Fruit fly (Drosophila melanogaster) whole organism, embryonic: ENCODE measurements around the gene MCTS1.
A peak's percentile ranks its signal among the peaks of the same experiment; 100 is the strongest.

ENCODE experiments used
- ATbp ChIP-seq: fragments of 200-800 bp; sonication (Bioruptor generic); optimal IDR thresholded peaks from 2 replicates; lab custom pipeline; 2017; ENCODE audit warnings: missing biosample characterization, mild to moderate bottlenecking, missing genetic modification characterization, missing genetic modification reagents
- B-H2 ChIP-seq: fragments of 200-800 bp; sonication (Bioruptor generic); optimal IDR thresholded peaks from 2 replicates; lab custom pipeline; 2018; ENCODE audit warnings: missing biosample characterization, mild to moderate bottlenecking, missing genetic modification characterization
- CG10979 ChIP-seq: fragments of 200-800 bp; sonication (Bioruptor generic); optimal IDR thresholded peaks from 2 replicates; lab custom pipeline; 2018; ENCODE audit warnings: missing biosample characterization, mild to moderate bottlenecking, missing genetic modification characterization, moderate library complexity
- CG11560 ChIP-seq: fragments of 200-800 bp; sonication (Bioruptor generic); IDR thresholded peaks from 3 replicates; pipeline ENCODE4 v1.3.6; 2022; ENCODE audit warnings: missing biosample characterization, missing genetic modification characterization
- CG11696 ChIP-seq: fragments of 200-800 bp; sonication (Bioruptor generic); IDR thresholded peaks from 2 replicates; pipeline ENCODE4 v1.3.6; 2022; ENCODE audit warnings: missing biosample characterization, missing genetic modification characterization
- CG11723 ChIP-seq: fragments of 200-800 bp; sonication (Bioruptor generic); optimal IDR thresholded peaks from 2 replicates; lab custom pipeline; 2017; ENCODE audit warnings: missing biosample characterization, mild to moderate bottlenecking, missing genetic modification characterization
- CG12104 ChIP-seq: fragments of 200-800 bp; sonication (Bioruptor generic); optimal IDR thresholded peaks from 3 replicates; lab custom pipeline; 2016; ENCODE audit warnings: missing biosample characterization, missing genetic modification characterization
- CG13287 ChIP-seq: fragments of 200-800 bp; sonication (Bioruptor generic); IDR thresholded peaks from 2 replicates; pipeline ENCODE4 v1.3.6; 2022; ENCODE audit warnings: missing biosample characterization, missing genetic modification characterization; ENCODE audit not compliant: partially characterized antibody
- CG18011 ChIP-seq: fragments of 200-800 bp; sonication (Bioruptor generic); optimal IDR thresholded peaks from 2 replicates; lab custom pipeline; 2017; ENCODE audit warnings: missing biosample characterization, missing genetic modification characterization, mild to moderate bottlenecking, moderate library complexity, missing genotype
- CG2202 ChIP-seq: fragments of 200-800 bp; sonication (Bioruptor generic); optimal IDR thresholded peaks from 2 replicates; lab custom pipeline; 2018; ENCODE audit warnings: missing biosample characterization, mild to moderate bottlenecking, missing genetic modification characterization
- CG3065 ChIP-seq: fragments of 200-800 bp; sonication (Bioruptor generic); optimal IDR thresholded peaks from 2 replicates; lab custom pipeline; 2016; ENCODE audit warnings: missing biosample characterization, missing genetic modification characterization
- CG31388 ChIP-seq: fragments of 200-800 bp; sonication (Bioruptor generic); optimal IDR thresholded peaks from 2 replicates; lab custom pipeline; 2016; ENCODE audit warnings: missing biosample characterization, missing genetic modification characterization
- CG34224 ChIP-seq: fragments of 200-800 bp; sonication (Bioruptor generic); IDR thresholded peaks from 3 replicates; pipeline ENCODE4 v1.3.6; 2022; ENCODE audit warnings: missing biosample characterization, missing genetic modification characterization; ENCODE audit not compliant: partially characterized antibody
- CG4424 ChIP-seq: fragments of 200-800 bp; sonication (Bioruptor generic); optimal IDR thresholded peaks from 3 replicates; lab custom pipeline; 2016; ENCODE audit warnings: missing biosample characterization, missing genetic modification characterization
- CG6813 ChIP-seq: fragments of 200-800 bp; sonication (Bioruptor generic); optimal IDR thresholded peaks from 2 replicates; lab custom pipeline; 2017; ENCODE audit warnings: missing biosample characterization, missing genetic modification characterization, mild to moderate bottlenecking, moderate library complexity, missing genetic modification reagents
- CG8089 ChIP-seq: fragments of 200-800 bp; sonication (Bioruptor generic); optimal IDR thresholded peaks from 3 replicates; lab custom pipeline; 2016; ENCODE audit warnings: missing biosample characterization, missing genetic modification characterization
- CkIIα-i1 ChIP-seq: fragments of 200-800 bp; sonication (Bioruptor generic); IDR thresholded peaks from 2 replicates; pipeline ENCODE4 v1.3.6; 2022; ENCODE audit warnings: missing biosample characterization, missing genetic modification characterization
- CoRest ChIP-seq: fragments of 200-800 bp; sonication (Bioruptor generic); optimal IDR thresholded peaks from 3 replicates; lab custom pipeline; 2018; ENCODE audit warnings: missing biosample characterization, mild to moderate bottlenecking, missing genetic modification characterization, moderate library complexity
- D ChIP-seq, 2 experiments: fragments of 200-800 bp in 1 of 2; fragments of >200 bp in 1 of 2; sonication (Bioruptor generic) in 1 of 2; optimal IDR thresholded peaks; 2 replicates in 1 of 2; 3 replicates in 1 of 2; lab custom pipeline; 2017; ENCODE audit warnings: mild to moderate bottlenecking in 1 of 2, missing biosample characterization in 1 of 2, missing genetic modification characterization in 1 of 2, missing genetic modification reagents in 1 of 2
- Dll ChIP-seq: fragments of 200-800 bp; sonication (Bioruptor generic); IDR thresholded peaks from 4 replicates; pipeline ENCODE4 v1.3.6; 2022; ENCODE audit warnings: missing biosample characterization, missing genetic modification characterization; ENCODE audit not compliant: partially characterized antibody
- Eip74EF ChIP-seq, 2 experiments: fragments of 200-800 bp in 1 of 2; fragments of >200 bp in 1 of 2; sonication (Bioruptor generic) in 1 of 2; optimal IDR thresholded peaks; 2 replicates each; lab custom pipeline; 2017 to 2019; ENCODE audit warnings: missing biosample characterization in 2 of 2, missing genetic modification characterization in 2 of 2, mild to moderate bottlenecking in 1 of 2, moderate library complexity in 1 of 2
- Hr39 ChIP-seq: fragments of >200 bp; optimal IDR thresholded peaks from 2 replicates; lab custom pipeline; 2017
- Med ChIP-seq: fragments of 200-800 bp; sonication (Bioruptor generic); peaks from one replicate; lab custom pipeline; 2016; ENCODE audit warnings: missing biosample characterization, missing genetic modification characterization, mild to moderate bottlenecking, inconsistent platforms, moderate library complexity
- NC2α ChIP-seq: fragments of 200-800 bp; sonication (Bioruptor generic); optimal IDR thresholded peaks from 2 replicates; lab custom pipeline; 2016; ENCODE audit warnings: missing biosample characterization, missing genetic modification characterization
- NC2β ChIP-seq: fragments of 200-800 bp; sonication (Bioruptor generic); optimal IDR thresholded peaks from 2 replicates; lab custom pipeline; 2016; ENCODE audit warnings: missing biosample characterization, missing genetic modification characterization
- Nf-YC ChIP-seq: fragments of 200-800 bp; optimal IDR thresholded peaks from 3 replicates; lab custom pipeline; 2019; ENCODE audit warnings: missing biosample characterization, mild to moderate bottlenecking, missing genetic modification characterization, moderate library complexity
- Xrp1 ChIP-seq: fragments of 200-800 bp; sonication (Bioruptor generic); IDR thresholded peaks from 2 replicates; pipeline ENCODE4 v1.3.6; 2022; ENCODE audit warnings: missing biosample characterization, missing genetic modification characterization
- amos ChIP-seq: fragments of 200-800 bp; sonication (Bioruptor generic); IDR thresholded peaks from 2 replicates; pipeline ENCODE4 v1.3.6; 2022; ENCODE audit warnings: missing biosample characterization, missing genetic modification characterization; ENCODE audit not compliant: partially characterized antibody
- cg ChIP-seq: fragments of 200-800 bp; sonication (Bioruptor generic); optimal IDR thresholded peaks from 3 replicates; lab custom pipeline; 2019; ENCODE audit warnings: missing biosample characterization, mild to moderate bottlenecking, missing genetic modification characterization, moderate library complexity
- cwo ChIP-seq: fragments of 200-800 bp; sonication (Bioruptor generic); optimal IDR thresholded peaks from 3 replicates; lab custom pipeline; 2017; ENCODE audit warnings: missing biosample characterization, missing genetic modification characterization, mild to moderate bottlenecking, moderate library complexity, missing genetic modification reagents
- danr ChIP-seq: fragments of 200-800 bp; sonication (Bioruptor generic); IDR thresholded peaks from 2 replicates; pipeline ENCODE4 v1.3.6; 2022; ENCODE audit warnings: missing biosample characterization, missing genetic modification characterization
- dati ChIP-seq: fragments of 200-800 bp; sonication (Bioruptor generic); IDR thresholded peaks from 2 replicates; pipeline ENCODE4 v1.3.6; 2022; ENCODE audit warnings: missing biosample characterization, missing genetic modification characterization
- dimm ChIP-seq: fragments of 200-800 bp; sonication (Bioruptor generic); IDR thresholded peaks from 2 replicates; pipeline ENCODE4 v1.3.6; 2022; ENCODE audit warnings: missing biosample characterization, missing genetic modification characterization
- gce ChIP-seq: fragments of 200-800 bp; sonication (Bioruptor generic); IDR thresholded peaks from 3 replicates; pipeline ENCODE4 v1.3.6; 2022; ENCODE audit warnings: missing biosample characterization, missing genetic modification characterization
- gcm ChIP-seq: fragments of 200-800 bp; sonication (Bioruptor generic); optimal IDR thresholded peaks from 2 replicates; lab custom pipeline; 2019; ENCODE audit warnings: missing biosample characterization, mild to moderate bottlenecking, missing genetic modification characterization, moderate library complexity
- gsb-n ChIP-seq: fragments of 200-800 bp; sonication (Bioruptor generic); optimal IDR thresholded peaks from 3 replicates; lab custom pipeline; 2018; ENCODE audit warnings: missing biosample characterization, mild to moderate bottlenecking, missing genetic modification characterization
- hb ChIP-seq: fragments of 200-800 bp; sonication (Bioruptor generic); IDR thresholded peaks from 3 replicates; pipeline ENCODE4 v1.3.6; 2022; ENCODE audit warnings: missing biosample characterization, missing genetic modification characterization; ENCODE audit not compliant: partially characterized antibody
- hbn ChIP-seq: fragments of 200-800 bp; sonication (Bioruptor generic); IDR thresholded peaks from 2 replicates; pipeline ENCODE4 v1.3.6; 2022; ENCODE audit warnings: missing biosample characterization, missing genetic modification characterization; ENCODE audit not compliant: partially characterized antibody
- jumu ChIP-seq: fragments of 200-800 bp; sonication (Bioruptor generic); optimal IDR thresholded peaks from 3 replicates; lab custom pipeline; 2016; ENCODE audit warnings: missing biosample characterization, missing genetic modification characterization
- kni ChIP-seq: fragments of 200-800 bp; sonication (Bioruptor generic); optimal IDR thresholded peaks from 3 replicates; lab custom pipeline; 2017; ENCODE audit warnings: mild to moderate bottlenecking, missing biosample characterization, missing genetic modification reagents, missing genetic modification characterization
- lola ChIP-seq, 3 experiments: fragments of >200 bp in 2 of 3; fragments of 200-800 bp in 1 of 3; sonication (Bioruptor generic) in 1 of 3; optimal IDR thresholded peaks; 2 replicates each; lab custom pipeline; 2017 to 2019; ENCODE audit warnings: missing biosample characterization in 3 of 3, missing genetic modification characterization in 3 of 3, mild to moderate bottlenecking in 1 of 3, moderate library complexity in 1 of 3
- odd ChIP-seq: fragments of 200-800 bp; sonication (Bioruptor generic); optimal IDR thresholded peaks from 2 replicates; lab custom pipeline; 2017; ENCODE audit warnings: missing biosample characterization, mild to moderate bottlenecking, missing genetic modification characterization
- schlank ChIP-seq: fragments of 200-800 bp; sonication (Bioruptor generic); optimal IDR thresholded peaks from 2 replicates; lab custom pipeline; 2018; ENCODE audit warnings: missing biosample characterization, mild to moderate bottlenecking, missing genetic modification characterization
- sens-2 ChIP-seq: fragments of 200-800 bp; sonication (Bioruptor generic); IDR thresholded peaks from 2 replicates; pipeline ENCODE4 v1.3.6; 2022; ENCODE audit warnings: missing biosample characterization, missing genetic modification characterization
- sima ChIP-seq: fragments of 200-800 bp; sonication (Bioruptor generic); optimal IDR thresholded peaks from 2 replicates; lab custom pipeline; 2016; ENCODE audit warnings: missing biosample characterization, missing genetic modification characterization
- sisA ChIP-seq: fragments of 200-800 bp; sonication (Bioruptor generic); IDR thresholded peaks from 2 replicates; pipeline ENCODE4 v1.3.6; 2022; ENCODE audit warnings: missing biosample characterization, missing genetic modification characterization
- wdn ChIP-seq: fragments of 200-800 bp; sonication (Bioruptor generic); IDR thresholded peaks from 2 replicates; pipeline ENCODE4 v1.3.6; 2022; ENCODE audit warnings: missing biosample characterization, missing genetic modification characterization

Gene MCTS1

DNA sequence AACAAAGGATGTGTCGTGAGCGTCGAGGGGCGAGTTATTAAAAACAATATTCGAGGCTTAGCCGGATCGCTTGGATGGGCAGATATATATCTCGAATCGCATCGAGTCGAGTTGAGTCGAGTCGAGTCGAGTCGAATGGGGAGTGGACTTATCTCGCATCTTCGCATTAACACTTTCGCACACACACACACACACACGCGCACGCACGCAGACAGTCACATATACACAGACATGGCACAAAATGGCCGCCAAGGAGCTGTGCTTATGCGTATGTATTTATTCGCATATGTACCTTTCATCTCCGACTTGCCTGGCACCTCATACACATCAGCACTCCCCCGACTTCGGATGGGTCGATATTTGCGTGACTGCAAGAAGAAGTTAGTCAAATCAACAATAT, 39.8 kb upstream of the MCTS1 start:
- TF ChIP-seq CG4424 (GFP tag; lab: Kevin White, UChicago), result no peak
- peak; percentile 70 for TF ChIP-seq Hr39 (lab: Kevin White, UChicago)
- peak; percentile 63 for TF ChIP-seq D (optimal IDR thresholded peaks at IDR 0.05; lab: Kevin White, UChicago)
- TF ChIP-seq D (GFP tag; optimal IDR thresholded peaks at IDR 0.05; lab: Kevin White, UChicago), result no peak
- no peak for TF ChIP-seq Eip74EF (GFP tag; optimal IDR thresholded peaks at IDR 0.05; lab: Kevin White, UChicago)
- TF ChIP-seq CG18011 (GFP tag; lab: Kevin White, UChicago), result no peak
- peak; percentile 35 for TF ChIP-seq cg (GFP tag; lab: Kevin White, UChicago)
- TF ChIP-seq hbn, result no peak
- TF ChIP-seq hb (GFP tag; lab: Robert Waterston, UW), result 0 out of 3 replicates have a peak, but pooled peaks have one; percentile 25
- TF ChIP-seq CG10979 (tag; lab: Kevin White, UChicago), result no peak
- TF ChIP-seq Nf-YC, result peak; percentile 10
- TF ChIP-seq CG12104 (GFP tag; lab: Kevin White, UChicago), result no peak
- TF ChIP-seq Med (GFP tag; lab: Kevin White, UChicago), result peak; percentile 15
- TF ChIP-seq CG11560, result no peak
- no peak for TF ChIP-seq sisA (GFP tag; lab: Robert Waterston, UW)

dm6 chrX:6000747-6001426, 36.8 kb upstream of the MCTS1 start, which contains the start of gene CG4766:
Gene CG4766 (minus strand): TSS chrX:6000797.
- TF ChIP-seq cwo, result peak; percentile 89
- peak; percentile 48 for TF ChIP-seq CG3065 (GFP tag; lab: Kevin White, UChicago)
- peak; percentile 44; the same call in 1 of the 2 replicates for TF ChIP-seq wdn (GFP tag; lab: Robert Waterston, UW)
- TF ChIP-seq CoRest (tag; lab: Kevin White, UChicago), result peak; percentile 90
- no peak for TF ChIP-seq CG13287 (GFP tag; lab: Robert Waterston, UW)
- TF ChIP-seq CG11723, result peak; percentile 71
- no peak for TF ChIP-seq Dll (GFP tag; lab: Robert Waterston, UW)
- no peak for TF ChIP-seq CkIIα-i1 (GFP tag; lab: Robert Waterston, UW)
- peak; percentile 17 for TF ChIP-seq sima (GFP tag; lab: Kevin White, UChicago)
- TF ChIP-seq gce (GFP tag; lab: Robert Waterston, UW), result 0 out of 3 replicates have a peak, but pooled peaks have one; percentile 47
- TF ChIP-seq danr (GFP tag; lab: Robert Waterston, UW), result peak; percentile 68
- TF ChIP-seq CG11696 (GFP tag; lab: Robert Waterston, UW), result peak; percentile 34; the same call in 1 of the 2 replicates
- peak; percentile 87 for TF ChIP-seq gsb-n (tag; lab: Kevin White, UChicago)
- TF ChIP-seq CG2202 (tag; lab: Kevin White, UChicago), result peak; percentile 84
- TF ChIP-seq lola (GFP tag; optimal IDR thresholded peaks at IDR 0.05; lab: Kevin White, UChicago), result peak in 1 of 3 experiments; percentile 94
- TF ChIP-seq dati (GFP tag; lab: Robert Waterston, UW), result peak; percentile 44; the same call in 1 of the 2 replicates
- peak; percentile 58 for TF ChIP-seq NC2α (GFP tag; lab: Kevin White, UChicago)
- peak; percentile 83 for TF ChIP-seq kni (GFP tag; lab: Kevin White, UChicago)
- TF ChIP-seq Xrp1 (GFP tag; lab: Robert Waterston, UW), result peak; percentile 92
- peak; percentile 11; the same call in 1 of the 2 replicates for TF ChIP-seq dimm (GFP tag; lab: Robert Waterston, UW)
- TF ChIP-seq CG31388 (GFP tag; lab: Kevin White, UChicago), result no peak
- peak; percentile 82 for TF ChIP-seq ATbp
- TF ChIP-seq NC2β (GFP tag; lab: Kevin White, UChicago), result peak; percentile 87
- peak; percentile 47 for TF ChIP-seq B-H2 (GFP tag; lab: Kevin White, UChicago)
- TF ChIP-seq CG6813 (GFP tag; lab: Kevin White, UChicago), result peak; percentile 75
- no peak for TF ChIP-seq amos (GFP tag; lab: Robert Waterston, UW)
- TF ChIP-seq jumu (GFP tag; lab: Kevin White, UChicago), result peak; percentile 86
- no peak for TF ChIP-seq CG34224 (GFP tag; lab: Robert Waterston, UW)
- peak; percentile 32 for TF ChIP-seq schlank (tag; lab: Kevin White, UChicago)
- TF ChIP-seq CG8089 (GFP tag; lab: Kevin White, UChicago), result peak; percentile 84
- TF ChIP-seq gcm, result peak; percentile 85
- peak; percentile 72 for TF ChIP-seq odd (GFP tag; lab: Kevin White, UChicago)
- TF ChIP-seq Nf-YC, result peak; percentile 97
- peak; percentile 57; the same call in 1 of the 2 replicates for TF ChIP-seq sens-2 (GFP tag; lab: Robert Waterston, UW)
